Fruit fly (Drosophila melanogaster): ENCODE data around the gene SPE.

The SPE gene

dm6 chr3R:23678349-23679193 is 7.5 kb upstream of the SPE start, which contains the start of gene GILT2 (continued):
- TF ChIP-seq Hand (GFP tag; optimal IDR thresholded peaks at IDR 0.05): peak; percentile 88
- peak; percentile 73; the same call in 1 of the 2 replicates for TF ChIP-seq CG17612 (GFP tag; IDR thresholded peaks at IDR 0.05)
- peak; percentile 89 for TF ChIP-seq CG8388 (GFP tag; optimal IDR thresholded peaks at IDR 0.05)
- no peak for TF ChIP-seq ERR (GFP tag; optimal IDR thresholded peaks at IDR 0.05)
- TF ChIP-seq jing (GFP tag; optimal IDR thresholded peaks at IDR 0.05): peak; percentile 55

dm6 chr3R:23679911-23680336 is 6.1 kb upstream of the SPE start, which contains the start of gene eIF3d1:
Gene eIF3d1, plus strand, starts transcription at chr3R:23680039.
- peak; percentile 21; the same call in 1 of the 2 replicates for TF ChIP-seq Bgb (GFP tag; IDR thresholded peaks at IDR 0.05; ENCODE audit: partially characterized antibody)
- peak; percentile 42 for TF ChIP-seq CG12744 (GFP tag; optimal IDR thresholded peaks at IDR 0.05)
- peak; percentile 17 for TF ChIP-seq CG9609 (GFP tag; optimal IDR thresholded peaks at IDR 0.05)
- no peak for TF ChIP-seq CG32532 (GFP tag; IDR thresholded peaks at IDR 0.05)
- no peak for TF ChIP-seq CG33557 (GFP tag; optimal IDR thresholded peaks at IDR 0.05)
- peak; percentile 74; the same call in 2 of the 3 replicates for TF ChIP-seq CG34422 (GFP tag; IDR thresholded peaks at IDR 0.05)
- TF ChIP-seq CG42726 (GFP tag; IDR thresholded peaks at IDR 0.05; ENCODE audit: partially characterized antibody): peak; percentile 5; the same call in 1 of the 2 replicates
- no peak; the same call in 1 of the 2 replicates for TF ChIP-seq CG11247 (GFP tag; IDR thresholded peaks at IDR 0.05)
- TF ChIP-seq CG15514 (GFP tag; optimal IDR thresholded peaks at IDR 0.05): peak; percentile 88
- no peak for TF ChIP-seq scrt (GFP tag; optimal IDR thresholded peaks at IDR 0.05)
- TF ChIP-seq CG12391 (tag; optimal IDR thresholded peaks at IDR 0.05): peak; percentile 38
- TF ChIP-seq CG12659 (GFP tag; optimal IDR thresholded peaks at IDR 0.05): peak; percentile 29
- peak; percentile 76 for TF ChIP-seq stwl (tag; optimal IDR thresholded peaks at IDR 0.05)
- TF ChIP-seq dmrt11E (tag; optimal IDR thresholded peaks at IDR 0.05): peak; percentile 16
- peak; percentile 19 for TF ChIP-seq bcd (GFP tag; optimal IDR thresholded peaks at IDR 0.05)
- TF ChIP-seq CG32767 (GFP tag; IDR thresholded peaks at IDR 0.05): 0 out of 2 replicates have a peak, but pooled peaks have one; percentile 17
- TF ChIP-seq CG1602 (GFP tag; optimal IDR thresholded peaks at IDR 0.05): peak; percentile 2
- TF ChIP-seq zen2 (GFP tag; IDR thresholded peaks at IDR 0.05; ENCODE audit: partially characterized antibody): no peak
- peak; percentile 26 for TF ChIP-seq pum (GFP tag; optimal IDR thresholded peaks at IDR 0.05)
- peak; percentile 90 for TF ChIP-seq kni (GFP tag; optimal IDR thresholded peaks at IDR 0.05)
- TF ChIP-seq fd96Cb (tag; optimal IDR thresholded peaks at IDR 0.05): no peak
- peak; percentile 48 for TF ChIP-seq Sry-δ (GFP tag; optimal IDR thresholded peaks at IDR 0.05)
- TF ChIP-seq rib (GFP tag; IDR thresholded peaks at IDR 0.05): peak; percentile 84
- peak; percentile 95 for TF ChIP-seq pzg (GFP tag; optimal IDR thresholded peaks at IDR 0.05)
- TF ChIP-seq CG10267 (tag; optimal IDR thresholded peaks at IDR 0.05): peak; percentile 58
- peak; percentile 73 for TF ChIP-seq Sin3A (optimal IDR thresholded peaks at IDR 0.05)
- TF ChIP-seq ken (GFP tag; IDR thresholded peaks at IDR 0.05): peak; percentile 44; the same call in 1 of the 3 replicates
- peak in 1 of 2 experiments; percentile 11 for TF ChIP-seq crp (GFP tag; optimal IDR thresholded peaks at IDR 0.05)
- peak; percentile 36 for TF ChIP-seq CG3163 (GFP tag; optimal IDR thresholded peaks at IDR 0.05)
- TF ChIP-seq CG10654 (GFP tag; optimal IDR thresholded peaks at IDR 0.05): peak; percentile 3
- TF ChIP-seq Opbp (GFP tag; IDR thresholded peaks at IDR 0.05; ENCODE audit: partially characterized antibody): peak; percentile 41; the same call in 1 of the 3 replicates
- peak; percentile 34 for TF ChIP-seq CG2120 (GFP tag; optimal IDR thresholded peaks at IDR 0.05)
- TF ChIP-seq dm (GFP tag; optimal IDR thresholded peaks at IDR 0.05): peak; percentile 91
- no peak for TF ChIP-seq lab (GFP tag; optimal IDR thresholded peaks at IDR 0.05)
- no peak for TF ChIP-seq NfI (GFP tag; optimal IDR thresholded peaks at IDR 0.05)
- TF ChIP-seq gro (GFP tag; optimal IDR thresholded peaks at IDR 0.05): peak; percentile 44
- TF ChIP-seq zfh2 (GFP tag; optimal IDR thresholded peaks at IDR 0.05): peak; percentile 22
- no peak for TF ChIP-seq CG3995 (GFP tag; optimal IDR thresholded peaks at IDR 0.05)
- peak; percentile 12 to 25 for TF ChIP-seq chif (GFP tag; optimal IDR thresholded peaks at IDR 0.05)
- no peak for TF ChIP-seq CG12104 (GFP tag; optimal IDR thresholded peaks at IDR 0.05)
- TF ChIP-seq bigmax (GFP tag; optimal IDR thresholded peaks at IDR 0.05): peak; percentile 94
